Fruit fly (Drosophila melanogaster): Measurements from ENCODE around the gene CG17826.

DNA sequence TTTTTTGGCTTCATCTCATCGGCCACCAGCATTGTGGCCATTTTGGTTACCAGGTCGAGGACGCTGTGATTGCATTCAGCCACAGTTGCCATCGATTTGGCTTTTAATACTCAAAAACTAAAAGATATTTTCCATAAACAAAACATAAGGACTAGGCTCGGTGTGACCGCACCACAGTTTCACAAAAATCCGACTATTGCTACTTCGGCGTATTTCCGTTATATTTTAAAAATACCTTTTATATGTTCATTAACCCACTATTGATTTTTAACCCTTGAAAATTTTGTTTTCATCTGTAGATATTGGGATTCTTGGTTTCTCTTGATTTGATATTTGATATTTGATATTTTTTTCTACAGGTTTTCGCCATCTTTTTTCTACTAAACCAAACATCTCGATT, 48.3 kb downstream of the CG17826 start, which contains the start of gene Grip163:
- TF ChIP-seq psq (optimal IDR thresholded peaks at IDR 0.05) (no peak), usp (GFP tag; optimal IDR thresholded peaks at IDR 0.05) (no peak), EcR (GFP tag; optimal IDR thresholded peaks at IDR 0.05) (no peak)
